Fruit fly (Drosophila melanogaster) whole organism, prepupa: ENCODE results near the gene Psf1.

Experiments used
- Blimp-1 ChIP-seq: fragments of 200-800 bp; sonication (Bioruptor generic); optimal IDR thresholded peaks from 3 replicates; lab custom pipeline; 2017; ENCODE audit warnings: missing biosample characterization, missing genetic modification characterization, mild to moderate bottlenecking, moderate library complexity, missing genetic modification reagents
- CG10631 ChIP-seq: fragments of 200-800 bp; sonication (Bioruptor generic); optimal IDR thresholded peaks from 2 replicates; lab custom pipeline; 2016; ENCODE audit warnings: missing biosample characterization, missing genetic modification characterization
- CG10669 ChIP-seq: fragments of 200-800 bp; sonication (Bioruptor generic); optimal IDR thresholded peaks from 3 replicates; lab custom pipeline; 2018; ENCODE audit warnings: missing biosample characterization, mild to moderate bottlenecking, missing genetic modification characterization, moderate library complexity
- CG11294 ChIP-seq: fragments of 200-800 bp; sonication (Bioruptor generic); IDR thresholded peaks from 2 replicates; pipeline ENCODE4 v1.3.6; 2022; ENCODE audit warnings: missing biosample characterization, missing genetic modification characterization
- CG11762 ChIP-seq: fragments of 200-800 bp; sonication (Bioruptor generic); optimal IDR thresholded peaks from 3 replicates; lab custom pipeline; 2016; ENCODE audit warnings: missing biosample characterization, missing genetic modification characterization; ENCODE audit not compliant: insufficient read depth
- CG11902 ChIP-seq: fragments of 200-800 bp; sonication (Bioruptor generic); optimal IDR thresholded peaks from 3 replicates; lab custom pipeline; 2016; ENCODE audit warnings: missing biosample characterization, missing genetic modification characterization
- CG15336 ChIP-seq: fragments of 200-800 bp; sonication (Bioruptor generic); IDR thresholded peaks from 2 replicates; pipeline ENCODE4 v1.3.6; 2022; ENCODE audit warnings: missing biosample characterization, missing genetic modification characterization
- CG1621 ChIP-seq: fragments of 200-800 bp; sonication (Bioruptor generic); optimal IDR thresholded peaks from 3 replicates; lab custom pipeline; 2018; ENCODE audit warnings: missing biosample characterization, mild to moderate bottlenecking, missing genetic modification characterization
- CG16779 ChIP-seq: fragments of 200-800 bp; sonication (Bioruptor generic); optimal IDR thresholded peaks from 3 replicates; lab custom pipeline; 2017; ENCODE audit warnings: missing biosample characterization, mild to moderate bottlenecking, missing genetic modification characterization
- CG3032 ChIP-seq: fragments of 200-800 bp; optimal IDR thresholded peaks from 2 replicates; lab custom pipeline; 2019; ENCODE audit warnings: missing biosample characterization, mild to moderate bottlenecking, missing genetic modification characterization, moderate library complexity
- CG31627 ChIP-seq: fragments of 200-800 bp; sonication (Bioruptor generic); optimal IDR thresholded peaks from 3 replicates; lab custom pipeline; 2016; ENCODE audit warnings: missing biosample characterization, missing genetic modification characterization
- CG32006 ChIP-seq: fragments of 200-800 bp; sonication (Bioruptor generic); optimal IDR thresholded peaks from 3 replicates; lab custom pipeline; 2017; ENCODE audit warnings: missing biosample characterization, mild to moderate bottlenecking, missing genetic modification characterization
- CG3919 ChIP-seq: fragments of 200-800 bp; sonication (Bioruptor generic); optimal IDR thresholded peaks from 3 replicates; lab custom pipeline; 2016; ENCODE audit warnings: missing biosample characterization, missing genetic modification characterization
- CG4318 ChIP-seq: fragments of 200-800 bp; sonication (Bioruptor generic); optimal IDR thresholded peaks from 3 replicates; lab custom pipeline; 2017; ENCODE audit warnings: missing biosample characterization, mild to moderate bottlenecking, missing genetic modification characterization
- CG6163 ChIP-seq: fragments of 200-800 bp; sonication (Bioruptor generic); IDR thresholded peaks from 3 replicates; pipeline ENCODE4 v1.3.6; 2022; ENCODE audit warnings: missing biosample characterization, missing genetic modification characterization
- CG6276 ChIP-seq: fragments of 200-800 bp; sonication (Bioruptor generic); optimal IDR thresholded peaks from 2 replicates; lab custom pipeline; 2017; ENCODE audit warnings: missing biosample characterization, mild to moderate bottlenecking, missing genetic modification characterization
- CG6792 ChIP-seq: fragments of 200-800 bp; sonication (Bioruptor generic); optimal IDR thresholded peaks from 3 replicates; lab custom pipeline; 2016; ENCODE audit warnings: missing biosample characterization, missing genetic modification characterization
- CG7368 ChIP-seq: fragments of 200-800 bp; sonication (Bioruptor generic); optimal IDR thresholded peaks from 3 replicates; lab custom pipeline; 2016; ENCODE audit warnings: missing biosample characterization, missing genetic modification characterization
- CG8119 ChIP-seq: fragments of 200-800 bp; sonication (Bioruptor generic); IDR thresholded peaks from 3 replicates; pipeline ENCODE4 v1.3.6; 2022; ENCODE audit warnings: missing biosample characterization, missing genetic modification characterization
- CG8319 ChIP-seq: fragments of 200-800 bp; sonication (Bioruptor generic); optimal IDR thresholded peaks from 3 replicates; lab custom pipeline; 2016; ENCODE audit warnings: missing biosample characterization, missing genetic modification characterization
- CG8632 ChIP-seq: fragments of 200-800 bp; sonication (Bioruptor generic); optimal IDR thresholded peaks from 3 replicates; lab custom pipeline; 2016; ENCODE audit warnings: missing biosample characterization, missing genetic modification characterization
- CG9139 ChIP-seq: fragments of 200-800 bp; sonication (Bioruptor generic); optimal IDR thresholded peaks from 3 replicates; lab custom pipeline; 2017; ENCODE audit warnings: missing biosample characterization, mild to moderate bottlenecking, missing genetic modification characterization
- Eip78C ChIP-seq: fragments of 200-800 bp; sonication (Bioruptor generic); peaks from one replicate; lab custom pipeline; 2016; ENCODE audit warnings: missing biosample characterization, missing genetic modification characterization
- Ets21C ChIP-seq: fragments of 200-800 bp; sonication (Bioruptor generic); optimal IDR thresholded peaks from 3 replicates; lab custom pipeline; 2016; ENCODE audit warnings: missing biosample characterization, missing genetic modification characterization
- Ets96B ChIP-seq: fragments of 200-800 bp; optimal IDR thresholded peaks from 2 replicates; lab custom pipeline; 2019; ENCODE audit warnings: missing biosample characterization, mild to moderate bottlenecking, missing genetic modification characterization, moderate library complexity
- Hr38 ChIP-seq: sonication (Bioruptor generic); optimal IDR thresholded peaks from 2 replicates; lab custom pipeline; 2016; ENCODE audit warnings: missing biosample characterization, missing genetic modification characterization
- Hr39 ChIP-seq: fragments of 200-800 bp; sonication (Bioruptor generic); optimal IDR thresholded peaks from 2 replicates; lab custom pipeline; 2016; ENCODE audit warnings: missing biosample characterization, missing genetic modification characterization
- Lpt ChIP-seq: fragments of 200-800 bp; sonication (Bioruptor generic); optimal IDR thresholded peaks from 3 replicates; lab custom pipeline; 2016; ENCODE audit warnings: missing biosample characterization, missing genetic modification characterization
- Met ChIP-seq: fragments of 200-800 bp; sonication (Bioruptor generic); optimal IDR thresholded peaks from 3 replicates; lab custom pipeline; 2016; ENCODE audit warnings: missing biosample characterization, missing genetic modification characterization
- Smox ChIP-seq: fragments of 200-800 bp; sonication (Bioruptor generic); optimal IDR thresholded peaks from 3 replicates; lab custom pipeline; 2016; ENCODE audit warnings: missing biosample characterization, missing genetic modification characterization
- Sox14 ChIP-seq: fragments of 200-800 bp; sonication (Bioruptor generic); optimal IDR thresholded peaks from 3 replicates; lab custom pipeline; 2016; ENCODE audit warnings: missing biosample characterization, missing genetic modification characterization
- achi ChIP-seq: fragments of 200-800 bp; sonication (Bioruptor generic); optimal IDR thresholded peaks from 3 replicates; lab custom pipeline; 2016; ENCODE audit warnings: missing biosample characterization, missing genetic modification characterization
- acj6 ChIP-seq: fragments of 200-800 bp; sonication (Bioruptor generic); optimal IDR thresholded peaks from 3 replicates; lab custom pipeline; 2016; ENCODE audit warnings: missing biosample characterization, missing genetic modification characterization
- cyc ChIP-seq: fragments of 200-800 bp; sonication (Bioruptor generic); optimal IDR thresholded peaks from 3 replicates; lab custom pipeline; 2016; ENCODE audit warnings: missing biosample characterization, missing genetic modification characterization
- eg ChIP-seq: fragments of 200-800 bp; sonication (Bioruptor generic); IDR thresholded peaks from 3 replicates; pipeline ENCODE4 v1.3.6; 2022; ENCODE audit warnings: missing biosample characterization, missing genetic modification characterization
- esn ChIP-seq: fragments of 200-800 bp; sonication (Bioruptor generic); optimal IDR thresholded peaks from 2 replicates; lab custom pipeline; 2016; ENCODE audit warnings: missing biosample characterization, mild to moderate bottlenecking, missing genetic modification characterization, moderate library complexity
- fd59A ChIP-seq: fragments of 200-800 bp; sonication (Bioruptor generic); optimal IDR thresholded peaks from 2 replicates; lab custom pipeline; 2017; ENCODE audit warnings: missing biosample characterization, mild to moderate bottlenecking, missing genetic modification characterization, missing genetic modification reagents
- fd85E ChIP-seq: fragments of 200-800 bp; sonication (Bioruptor generic); optimal IDR thresholded peaks from 3 replicates; lab custom pipeline; 2016; ENCODE audit warnings: missing biosample characterization, missing genetic modification characterization
- fkh ChIP-seq: fragments of 200-800 bp; sonication (Bioruptor generic); optimal IDR thresholded peaks from 3 replicates; lab custom pipeline; 2017; ENCODE audit warnings: missing biosample characterization, mild to moderate bottlenecking, missing genetic modification characterization, moderate library complexity
- lz ChIP-seq: fragments of 200-800 bp; sonication (Bioruptor generic); optimal IDR thresholded peaks from 3 replicates; lab custom pipeline; 2016; ENCODE audit warnings: missing biosample characterization, missing genetic modification characterization
- net ChIP-seq: fragments of 200-800 bp; sonication (Bioruptor generic); optimal IDR thresholded peaks from 3 replicates; lab custom pipeline; 2016; ENCODE audit warnings: missing biosample characterization, missing genetic modification characterization
- pdm3 ChIP-seq: fragments of 200-800 bp; sonication (Bioruptor generic); optimal IDR thresholded peaks from 3 replicates; lab custom pipeline; 2016; ENCODE audit warnings: missing biosample characterization, missing genetic modification characterization
- spab ChIP-seq: fragments of 200-800 bp; sonication (Bioruptor generic); optimal IDR thresholded peaks from 2 replicates; lab custom pipeline; 2017; ENCODE audit warnings: missing biosample characterization, mild to moderate bottlenecking, missing genetic modification characterization, missing genetic modification reagents
- ss ChIP-seq, 2 experiments: fragments of 200-800 bp; sonication (Bioruptor generic); optimal IDR thresholded peaks; 2 replicates in 1 of 2; 3 replicates in 1 of 2; lab custom pipeline; 2017 to 2018; ENCODE audit warnings: mild to moderate bottlenecking in 2 of 2, missing biosample characterization in 2 of 2, missing genetic modification characterization in 2 of 2, moderate library complexity in 1 of 2
- topi ChIP-seq: fragments of 200-800 bp; sonication (Bioruptor generic); optimal IDR thresholded peaks from 3 replicates; lab custom pipeline; 2016; ENCODE audit warnings: missing biosample characterization, missing genetic modification characterization
- vri ChIP-seq: fragments of 200-800 bp; sonication (Bioruptor generic); optimal IDR thresholded peaks from 3 replicates; lab custom pipeline; 2016; ENCODE audit warnings: missing biosample characterization, mild to moderate bottlenecking, missing genetic modification characterization

Psf1 gene

DNA sequence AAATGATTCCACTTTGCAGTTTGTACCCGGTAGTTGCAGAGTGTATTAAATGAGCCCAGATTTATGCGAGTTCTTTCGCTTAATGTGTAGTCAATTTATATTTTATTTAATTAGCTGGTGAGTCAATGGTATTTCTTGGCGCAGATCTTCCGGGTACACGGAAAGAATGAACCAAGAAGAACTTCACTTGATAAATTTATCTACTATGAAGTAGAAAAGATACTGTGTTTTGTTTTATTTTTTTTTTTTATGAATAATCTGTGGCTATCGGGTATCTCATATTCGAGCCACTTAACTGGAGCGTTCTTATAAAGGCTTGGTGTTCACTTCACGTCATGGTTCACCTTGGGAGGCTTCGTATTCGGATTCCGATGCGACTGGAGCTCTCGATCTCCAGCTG lies 17.5 kb upstream of the Psf1 start (continued):
- TF ChIP-seq CG10669, result no peak
- TF ChIP-seq lz, result peak; percentile 52
- peak; percentile 29 for TF ChIP-seq achi (GFP tag; lab: Kevin White, UChicago)
- peak; percentile 15 for TF ChIP-seq Ets21C (GFP tag; lab: Kevin White, UChicago)
- no peak for TF ChIP-seq CG7368 (GFP tag; lab: Kevin White, UChicago)
- TF ChIP-seq net (GFP tag; lab: Kevin White, UChicago), result no peak
- TF ChIP-seq Blimp-1, result no peak
- no peak for TF ChIP-seq CG8119
- TF ChIP-seq Eip78C (GFP tag; lab: Kevin White, UChicago), result peak; percentile 89
- TF ChIP-seq Ets96B (tag; lab: Kevin White, UChicago), result no peak
- peak; percentile 27 for TF ChIP-seq cyc
- TF ChIP-seq CG6792 (GFP tag; lab: Kevin White, UChicago), result peak; percentile 17
- TF ChIP-seq ss (GFP tag; optimal IDR thresholded peaks at IDR 0.05; lab: Kevin White, UChicago), result peak in 1 of 2 experiments; percentile 10
- no peak for TF ChIP-seq CG6163
- peak; percentile 36 for TF ChIP-seq pdm3
- TF ChIP-seq Hr38, result no peak
- peak; percentile 56 for TF ChIP-seq CG10631 (GFP tag; lab: Kevin White, UChicago)
- TF ChIP-seq CG3032 (tag; lab: Kevin White, UChicago), result no peak
- no peak for TF ChIP-seq CG9139 (GFP tag; lab: Kevin White, UChicago)
- TF ChIP-seq eg, result no peak
- TF ChIP-seq CG32006 (GFP tag; lab: Kevin White, UChicago), result peak; percentile 32
- TF ChIP-seq CG11762, result no peak
- no peak for TF ChIP-seq fd85E (GFP tag; lab: Kevin White, UChicago)
- peak; percentile 62 for TF ChIP-seq esn (GFP tag; lab: Kevin White, UChicago)
- no peak for TF ChIP-seq CG8319 (GFP tag; lab: Kevin White, UChicago)

- TF ChIP-seq achi (GFP tag; lab: Kevin White, UChicago) (no peak), ss (GFP tag; optimal IDR thresholded peaks at IDR 0.05; lab: Kevin White, UChicago) (no peak), spab (GFP tag; lab: Kevin White, UChicago) (no peak), acj6 (GFP tag; lab: Kevin White, UChicago) (no peak), CG6276 (GFP tag; lab: Kevin White, UChicago) (no peak), Lpt (GFP tag; lab: Kevin White, UChicago) (no peak), CG32006 (GFP tag; lab: Kevin White, UChicago) (no peak), esn (GFP tag; lab: Kevin White, UChicago) (no peak), fkh (no peak), Met (GFP tag; lab: Kevin White, UChicago) (no peak), CG11902 (GFP tag; lab: Kevin White, UChicago) (no peak), Sox14 (no peak)
- TF ChIP-seq, all 60 proteins: peak for 0
These were observed 11.1 kb upstream of the Psf1 start for dm6 chr3L:1258547-1258946.

DNA sequence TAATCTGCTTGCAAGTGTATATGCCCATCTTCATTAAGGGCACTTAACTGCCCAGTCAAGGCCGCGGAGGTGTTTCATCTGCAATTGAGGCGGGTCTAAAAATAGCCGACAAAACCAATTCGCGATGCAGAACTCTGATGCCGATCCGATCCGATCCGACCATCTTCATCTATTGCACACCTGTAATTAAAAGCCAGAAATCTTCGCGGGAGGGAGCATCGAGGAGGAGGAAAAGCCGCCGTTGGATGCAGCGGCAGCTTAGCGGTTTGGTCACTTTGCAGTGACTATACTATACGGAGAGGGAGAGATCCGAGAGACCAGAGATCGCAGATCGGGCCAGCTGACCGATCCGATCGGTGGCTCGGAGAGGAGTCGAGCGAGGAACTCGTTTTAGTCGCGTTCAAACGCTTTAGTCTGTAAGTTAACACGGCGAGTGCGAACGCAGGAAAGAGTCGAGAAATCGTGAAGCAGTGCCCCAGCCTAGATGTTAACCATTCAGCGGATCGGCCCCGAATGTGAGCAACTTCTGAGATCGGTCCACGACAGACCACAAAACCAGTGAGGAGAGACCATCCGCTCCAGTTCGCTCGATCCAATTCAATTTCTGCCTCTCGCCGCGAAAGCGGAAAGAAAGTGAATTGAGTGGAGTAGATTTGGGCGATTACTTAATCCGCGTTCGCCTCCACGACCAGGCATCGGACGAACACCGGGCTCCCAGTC lies 8.7 kb upstream of the Psf1 start, which contains the start of gene tfc:
TSS of gene tfc (plus strand) at position 389 of the 720 bp plus-strand sequence.
- no peak for TF ChIP-seq CG9139 (GFP tag; lab: Kevin White, UChicago)
- no peak for TF ChIP-seq CG4318 (GFP tag; lab: Kevin White, UChicago)
- TF ChIP-seq fd59A, result no peak
- TF ChIP-seq Blimp-1, result peak; percentile 94
- peak; percentile 23 for TF ChIP-seq CG3919 (GFP tag; lab: Kevin White, UChicago)
- no peak for TF ChIP-seq esn (GFP tag; lab: Kevin White, UChicago)
- TF ChIP-seq fd85E (GFP tag; lab: Kevin White, UChicago), result no peak
- TF ChIP-seq Hr39 (GFP tag; lab: Kevin White, UChicago), result no peak
- peak; percentile 16 for TF ChIP-seq net (GFP tag; lab: Kevin White, UChicago)
- TF ChIP-seq CG10669, result no peak
- no peak; the same call in 1 of the 3 replicates for TF ChIP-seq CG6163
- TF ChIP-seq CG15336 (GFP tag; lab: Robert Waterston, UW), result peak; percentile 23; the same call in 1 of the 2 replicates
- no peak for TF ChIP-seq CG8319 (GFP tag; lab: Kevin White, UChicago)
- no peak for TF ChIP-seq CG3032 (tag; lab: Kevin White, UChicago)
- no peak for TF ChIP-seq CG8632
- TF ChIP-seq Smox (GFP tag; lab: Kevin White, UChicago), result no peak
- TF ChIP-seq topi (GFP tag; lab: Kevin White, UChicago), result no peak
- no peak for TF ChIP-seq Hr38
- TF ChIP-seq CG32006 (GFP tag; lab: Kevin White, UChicago), result no peak
- TF ChIP-seq CG1621 (tag; lab: Kevin White, UChicago), result peak; percentile 19
- TF ChIP-seq CG8119, result peak; percentile 37; the same call in 2 of the 3 replicates
- no peak for TF ChIP-seq CG31627 (GFP tag; lab: Kevin White, UChicago)
- TF ChIP-seq spab (GFP tag; lab: Kevin White, UChicago), result no peak
- TF ChIP-seq vri, result peak; percentile 72
- no peak for TF ChIP-seq CG11294 (GFP tag; lab: Robert Waterston, UW)
- TF ChIP-seq CG16779 (tag; lab: Kevin White, UChicago), result no peak
